Fruit fly (Drosophila melanogaster) Kc167 (cell line): ENCODE data around the gene CG6800.

Source experiments
- Myc ChIP-seq: fragments of >200 bp; optimal IDR thresholded peaks from 2 replicates; lab custom pipeline; 2017; ENCODE audit warnings: missing external identifiers
- Sin3A ChIP-seq: fragments of >200 bp; optimal IDR thresholded peaks from 2 replicates; lab custom pipeline; 2018; ENCODE audit warnings: missing external identifiers
- h ChIP-seq: fragments of >200 bp; optimal IDR thresholded peaks from 3 replicates; lab custom pipeline; 2018; ENCODE audit warnings: missing external identifiers
- insv ChIP-seq: fragments of >200 bp; optimal IDR thresholded peaks from 3 replicates; lab custom pipeline; 2018; ENCODE audit warnings: missing external identifiers
- psq ChIP-seq: fragments of >200 bp; optimal IDR thresholded peaks from 2 replicates; lab custom pipeline; 2017; ENCODE audit warnings: missing external identifiers
- ttk ChIP-seq: sonication (Bioruptor generic); optimal IDR thresholded peaks from 2 replicates; lab custom pipeline; 2017; ENCODE audit warnings: missing external identifiers

The CG6800 gene

DNA sequence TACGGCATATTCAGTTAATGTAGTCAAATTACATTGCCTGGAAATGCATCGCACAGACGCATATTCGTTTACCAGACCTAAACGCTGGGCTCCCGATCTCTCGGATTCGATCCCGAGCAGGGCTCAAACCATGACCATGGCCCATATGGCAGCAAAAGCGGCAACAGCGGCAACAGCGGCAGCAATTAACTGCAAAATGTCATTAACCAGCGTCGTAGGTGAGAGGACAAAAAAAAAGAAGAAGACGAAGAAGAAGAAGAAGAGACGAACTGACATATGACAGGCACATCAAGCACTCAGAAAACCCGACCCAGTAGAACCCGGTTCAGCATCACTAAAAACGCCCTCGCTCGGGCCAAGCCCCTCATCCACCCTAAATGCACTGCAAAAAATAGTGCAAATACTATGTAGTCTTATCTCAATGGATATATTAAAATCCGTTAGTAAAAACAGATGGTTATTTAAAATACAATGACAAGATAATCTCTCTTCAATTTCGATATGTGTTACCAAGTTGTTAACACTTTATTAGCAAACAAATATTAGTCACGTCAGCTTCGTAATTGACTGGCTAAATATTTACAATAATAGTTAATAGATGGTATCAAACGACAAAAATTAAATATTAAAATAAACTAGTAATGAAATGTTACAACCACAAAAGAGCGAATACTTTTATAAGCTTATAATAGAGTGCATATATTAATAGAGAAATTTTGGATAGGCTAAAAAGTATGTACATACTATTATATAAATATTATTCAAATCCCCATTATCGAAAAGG is 50.0 kb downstream of the CG6800 start:
- no peak for TF ChIP-seq Sin3A
- no peak for TF ChIP-seq insv
- TF ChIP-seq ttk (lab: Kevin White, UChicago), result no peak
- no peak for TF ChIP-seq h
- no peak for TF ChIP-seq psq
- no peak for TF ChIP-seq Myc
